Worm (Caenorhabditis elegans): Measurements from ENCODE around the gene seu-1.

DNA sequence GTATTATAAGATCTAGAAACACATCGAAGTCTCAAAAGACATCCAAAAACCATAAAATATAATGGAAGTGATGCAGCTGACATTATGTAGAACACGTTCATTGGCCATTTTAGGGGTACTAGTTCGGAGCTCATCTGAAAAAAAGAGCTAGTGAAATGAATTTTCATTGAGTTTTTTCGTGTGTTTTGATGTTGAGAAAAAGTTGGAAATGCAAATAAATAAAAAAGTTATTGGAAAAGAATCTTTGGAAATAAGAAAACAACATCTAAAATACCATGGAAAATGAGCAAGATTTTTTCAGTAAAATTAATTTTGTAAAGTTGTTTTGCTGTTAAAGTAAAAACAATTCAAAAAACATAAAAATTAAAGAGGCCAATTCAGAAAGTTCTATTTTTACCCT, 38.7 kb upstream of the seu-1 start, which contains the start of gene srv-24:
- TF ChIP-seq ceh-31 (tag; optimal IDR thresholded peaks at IDR 0.05) (no peak), Y22D7AL.16 (tag; optimal IDR thresholded peaks at IDR 0.05) (no peak)
